Fruit fly (Drosophila melanogaster): Measurements from ENCODE around the gene CG5888.

The CG5888 gene

dm6 chr2L:16485643-16486000 is 37.4 kb upstream of the CG5888 start, which contains the start of gene dac (continued):
- TF ChIP-seq CG2202 (tag; optimal IDR thresholded peaks at IDR 0.05): no peak
- TF ChIP-seq Rfx (GFP tag; IDR thresholded peaks at IDR 0.05): 0 out of 2 replicates have a peak, but pooled peaks have one; percentile 5
- peak; percentile 69; the same call in 1 of the 3 replicates for TF ChIP-seq z (GFP tag; IDR thresholded peaks at IDR 0.05)
- peak; percentile 61 for TF ChIP-seq gsb-n (tag; optimal IDR thresholded peaks at IDR 0.05)
- TF ChIP-seq Med (GFP tag): peak; percentile 43
- TF ChIP-seq CG8478 (optimal IDR thresholded peaks at IDR 0.05): peak; percentile 86
- peak; percentile 19 for TF ChIP-seq CG12155 (GFP tag; optimal IDR thresholded peaks at IDR 0.05)
- no peak for TF ChIP-seq her (GFP tag; optimal IDR thresholded peaks at IDR 0.05)
- no peak for TF ChIP-seq CG13287 (GFP tag; IDR thresholded peaks at IDR 0.05; ENCODE audit: partially characterized antibody)
- TF ChIP-seq CG6791 (GFP tag; IDR thresholded peaks at IDR 0.05; ENCODE audit: partially characterized antibody): no peak
- no peak for TF ChIP-seq CG1647 (GFP tag; optimal IDR thresholded peaks at IDR 0.05)
- TF ChIP-seq trh (GFP tag; optimal IDR thresholded peaks at IDR 0.05): no peak
- peak; percentile 25 for TF ChIP-seq fru (optimal IDR thresholded peaks at IDR 0.05)
- no peak for TF ChIP-seq Hand (GFP tag; optimal IDR thresholded peaks at IDR 0.05)
- no peak for TF ChIP-seq bowl (GFP tag; IDR thresholded peaks at IDR 0.05)
- peak; percentile 58 for TF ChIP-seq CG17385 (GFP tag; optimal IDR thresholded peaks at IDR 0.05)
- no peak for TF ChIP-seq CG32767 (GFP tag; IDR thresholded peaks at IDR 0.05)
- no peak for TF ChIP-seq fd64A (GFP tag; optimal IDR thresholded peaks at IDR 0.05)
- TF ChIP-seq pfk (GFP tag; optimal IDR thresholded peaks at IDR 0.05): no peak
- TF ChIP-seq sqz (GFP tag; optimal IDR thresholded peaks at IDR 0.05): no peak
- no peak for TF ChIP-seq tap (tag; optimal IDR thresholded peaks at IDR 0.05)
- TF ChIP-seq odd (GFP tag; optimal IDR thresholded peaks at IDR 0.05): no peak
- TF ChIP-seq lmd (GFP tag; IDR thresholded peaks at IDR 0.05): no peak
- TF ChIP-seq Taf1 (GFP tag; IDR thresholded peaks at IDR 0.05): no peak
- no peak for TF ChIP-seq tio (GFP tag; optimal IDR thresholded peaks at IDR 0.05)
- TF ChIP-seq zf30C (GFP tag; optimal IDR thresholded peaks at IDR 0.05): peak; percentile 12
- peak; percentile 86 for TF ChIP-seq CG1832 (GFP tag; optimal IDR thresholded peaks at IDR 0.05)
- peak; percentile 11 for TF ChIP-seq Elba2 (GFP tag; optimal IDR thresholded peaks at IDR 0.05)
- TF ChIP-seq zen (tag; optimal IDR thresholded peaks at IDR 0.05): peak; percentile 23
- TF ChIP-seq BEAF-32 (GFP tag; optimal IDR thresholded peaks at IDR 0.05): no peak
- no peak for TF ChIP-seq CG11695 (GFP tag; IDR thresholded peaks at IDR 0.05)
- no peak for TF ChIP-seq org-1 (GFP tag; optimal IDR thresholded peaks at IDR 0.05)
- no peak for TF ChIP-seq jigr1 (GFP tag; IDR thresholded peaks at IDR 0.05)
- 0 out of 3 replicates have a peak, but pooled peaks have one; percentile 7 for TF ChIP-seq ken (GFP tag; IDR thresholded peaks at IDR 0.05)
- TF ChIP-seq D19A (tag; optimal IDR thresholded peaks at IDR 0.05): no peak
- peak; percentile 41 for TF ChIP-seq jing (GFP tag; optimal IDR thresholded peaks at IDR 0.05)
- TF ChIP-seq GATAe (GFP tag; conservative IDR thresholded peaks at IDR 0.05): no peak
- no peak for TF ChIP-seq dati (GFP tag; IDR thresholded peaks at IDR 0.05)
- no peak for TF ChIP-seq Hr78 (GFP tag; optimal IDR thresholded peaks at IDR 0.05)
- TF ChIP-seq gem (tag; optimal IDR thresholded peaks at IDR 0.05): no peak
- TF ChIP-seq CG12391 (tag; optimal IDR thresholded peaks at IDR 0.05): no peak
- TF ChIP-seq nom (GFP tag; optimal IDR thresholded peaks at IDR 0.05): no peak
- TF ChIP-seq dysf (GFP tag; IDR thresholded peaks at IDR 0.05): no peak
- no peak for TF ChIP-seq mld (GFP tag; IDR thresholded peaks at IDR 0.05; ENCODE audit: partially characterized antibody)
- TF ChIP-seq CG14050 (GFP tag; IDR thresholded peaks at IDR 0.05): no peak
- no peak for TF ChIP-seq CG11247 (GFP tag; IDR thresholded peaks at IDR 0.05)
- TF ChIP-seq Mad (GFP tag; optimal IDR thresholded peaks at IDR 0.05): no peak
- TF ChIP-seq Hr51 (GFP tag; optimal IDR thresholded peaks at IDR 0.05): no peak
- peak; percentile 35 for TF ChIP-seq Ets65A (GFP tag)
- TF ChIP-seq Sox102F (GFP tag; optimal IDR thresholded peaks at IDR 0.05): no peak
- TF ChIP-seq Scr (GFP tag; IDR thresholded peaks at IDR 0.05; ENCODE audit: partially characterized antibody): no peak
- TF ChIP-seq chm (GFP tag; IDR thresholded peaks at IDR 0.05): no peak
